Fruit fly (Drosophila melanogaster): Measurements from ENCODE around the gene vig2.

vig2 gene

dm6 chr3R:25152342-25152741, 29.2 kb downstream of the vig2 start (continued):
- TF ChIP-seq CG18011 (GFP tag; optimal IDR thresholded peaks at IDR 0.05) (no peak), CG3995 (GFP tag; optimal IDR thresholded peaks at IDR 0.05) (no peak), CG7357 (GFP tag; IDR thresholded peaks at IDR 0.05) (0 out of 3 replicates have a peak, but pooled peaks have one; percentile 25), Vsx1 (GFP tag; optimal IDR thresholded peaks at IDR 0.05) (no peak), hb (GFP tag; IDR thresholded peaks at IDR 0.05; ENCODE audit: partially characterized antibody) (no peak), CG15601 (tag; optimal IDR thresholded peaks at IDR 0.05) (no peak), CG32772 (GFP tag; IDR thresholded peaks at IDR 0.05) (no peak), sens-2 (GFP tag; IDR thresholded peaks at IDR 0.05) (no peak), CG17802 (tag; optimal IDR thresholded peaks at IDR 0.05) (no peak), hbn (GFP tag; IDR thresholded peaks at IDR 0.05; ENCODE audit: partially characterized antibody) (no peak), H15 (GFP tag; IDR thresholded peaks at IDR 0.05) (no peak), unc-4 (GFP tag; IDR thresholded peaks at IDR 0.05; ENCODE audit: partially characterized antibody) (no peak), D19B (GFP tag; optimal IDR thresholded peaks at IDR 0.05) (no peak), CG5953 (GFP tag; IDR thresholded peaks at IDR 0.05) (no peak), cwo (GFP tag; optimal IDR thresholded peaks at IDR 0.05) (peak; percentile 50), tgo (GFP tag; IDR thresholded peaks at IDR 0.05) (0 out of 3 replicates have a peak, but pooled peaks have one; percentile 20), CG1832 (GFP tag; optimal IDR thresholded peaks at IDR 0.05) (no peak), CG3847 (GFP tag; IDR thresholded peaks at IDR 0.05) (no peak), Pdp1 (GFP tag; optimal IDR thresholded peaks at IDR 0.05) (no peak), Ravus (GFP tag; IDR thresholded peaks at IDR 0.05) (no peak), Sin3A (optimal IDR thresholded peaks at IDR 0.05) (no peak), HLH4C (GFP tag; IDR thresholded peaks at IDR 0.05; ENCODE audit: partially characterized antibody) (no peak), CG12744 (GFP tag; optimal IDR thresholded peaks at IDR 0.05) (no peak), CG18599 (GFP tag; optimal IDR thresholded peaks at IDR 0.05) (peak; percentile 79), CG3726 (GFP tag; IDR thresholded peaks at IDR 0.05) (no peak), Opbp (GFP tag; IDR thresholded peaks at IDR 0.05; ENCODE audit: partially characterized antibody) (no peak), CG4730 (GFP tag; IDR thresholded peaks at IDR 0.05) (no peak), seq (GFP tag; IDR thresholded peaks at IDR 0.05) (no peak), CG15269 (tag; optimal IDR thresholded peaks at IDR 0.05) (peak; percentile 22), ftz-f1 (GFP tag; optimal IDR thresholded peaks at IDR 0.05) (no peak), tap (tag; optimal IDR thresholded peaks at IDR 0.05) (no peak), CG2678 (tag; optimal IDR thresholded peaks at IDR 0.05) (peak; percentile 66), run (tag; optimal IDR thresholded peaks at IDR 0.05) (no peak), CG10274 (GFP tag; optimal IDR thresholded peaks at IDR 0.05) (no peak), CG6854 (GFP tag; optimal IDR thresholded peaks at IDR 0.05) (peak; percentile 20), Nf-YC (tag; optimal IDR thresholded peaks at IDR 0.05) (peak; percentile 29), CG12104 (GFP tag; optimal IDR thresholded peaks at IDR 0.05) (no peak), CG10979 (tag; optimal IDR thresholded peaks at IDR 0.05) (no peak), dmrt99B (tag; optimal IDR thresholded peaks at IDR 0.05) (peak; percentile 52), CG14710 (tag; optimal IDR thresholded peaks at IDR 0.05) (no peak), gcm2 (GFP tag; optimal IDR thresholded peaks at IDR 0.05) (no peak), nmo (GFP tag; optimal IDR thresholded peaks at IDR 0.05) (no peak), Aef1 (GFP tag; IDR thresholded peaks at IDR 0.05) (no peak), twi (tag; optimal IDR thresholded peaks at IDR 0.05) (no peak), dimm (GFP tag; IDR thresholded peaks at IDR 0.05) (no peak), CG17359 (tag; optimal IDR thresholded peaks at IDR 0.05) (peak; percentile 19), onecut (GFP tag; IDR thresholded peaks at IDR 0.05) (no peak), chif (GFP tag; optimal IDR thresholded peaks at IDR 0.05) (no peak), CG17568 (GFP tag; optimal IDR thresholded peaks at IDR 0.05) (no peak), CG12219 (GFP tag; optimal IDR thresholded peaks at IDR 0.05) (peak; percentile 7), Camta (GFP tag; optimal IDR thresholded peaks at IDR 0.05) (no peak)
